Fruit fly (Drosophila melanogaster) whole organism, pupa: ENCODE measurements around the gene Alms1b.

Experiments used
- CG10348 ChIP-seq: fragments of 200-800 bp; sonication (Bioruptor generic); IDR thresholded peaks from 2 replicates; pipeline ENCODE4 v1.3.6; 2022; ENCODE audit warnings: missing biosample characterization, missing genetic modification characterization
- CG12605 ChIP-seq: fragments of 200-800 bp; sonication (Bioruptor generic); IDR thresholded peaks from 2 replicates; pipeline ENCODE4 v1.3.6; 2022; ENCODE audit warnings: missing biosample characterization, missing genetic modification characterization
- CG13204 ChIP-seq: fragments of 200-800 bp; sonication (Bioruptor generic); optimal IDR thresholded peaks from 2 replicates; lab custom pipeline; 2018; ENCODE audit warnings: missing biosample characterization, mild to moderate bottlenecking, missing genetic modification characterization, moderate library complexity
- CG14655 ChIP-seq: fragments of 200-800 bp; sonication (Bioruptor generic); optimal IDR thresholded peaks from 3 replicates; lab custom pipeline; 2017; ENCODE audit warnings: mild to moderate bottlenecking, missing biosample characterization, missing genetic modification reagents, missing genetic modification characterization
- CG15710 ChIP-seq: fragments of 200-800 bp; sonication (Bioruptor generic); optimal IDR thresholded peaks from 2 replicates; lab custom pipeline; 2018; ENCODE audit warnings: missing biosample characterization, mild to moderate bottlenecking, missing genetic modification characterization, moderate library complexity
- CG17806 ChIP-seq: fragments of 200-800 bp; sonication (Bioruptor generic); optimal IDR thresholded peaks from 2 replicates; lab custom pipeline; 2018; ENCODE audit warnings: missing biosample characterization, mild to moderate bottlenecking, missing genetic modification characterization, moderate library complexity
- CG32121 ChIP-seq: fragments of 200-800 bp; sonication (Bioruptor generic); IDR thresholded peaks from 2 replicates; pipeline ENCODE4 v1.3.6; 2022; ENCODE audit warnings: missing biosample characterization, missing genetic modification characterization
- CG34367 ChIP-seq: fragments of 200-800 bp; sonication (Bioruptor generic); optimal IDR thresholded peaks from 2 replicates; lab custom pipeline; 2018; ENCODE audit warnings: missing biosample characterization, mild to moderate bottlenecking, missing genetic modification characterization
- CG4496 ChIP-seq: fragments of 200-800 bp; sonication (Bioruptor generic); IDR thresholded peaks from 3 replicates; pipeline ENCODE4 v1.3.6; 2022; ENCODE audit warnings: missing biosample characterization, missing genetic modification characterization
- CG8159 ChIP-seq: fragments of 200-800 bp; sonication (Bioruptor generic); optimal IDR thresholded peaks from 3 replicates; lab custom pipeline; 2018; ENCODE audit warnings: missing biosample characterization, mild to moderate bottlenecking, missing genetic modification characterization, moderate library complexity
- CG8301 ChIP-seq: fragments of 200-800 bp; sonication (Bioruptor generic); optimal IDR thresholded peaks from 2 replicates; lab custom pipeline; 2018; ENCODE audit warnings: missing biosample characterization, mild to moderate bottlenecking, missing genetic modification characterization
- CG9948 ChIP-seq: fragments of 200-800 bp; sonication (Bioruptor generic); optimal IDR thresholded peaks from 2 replicates; lab custom pipeline; 2018; ENCODE audit warnings: missing biosample characterization, mild to moderate bottlenecking, missing genetic modification characterization, moderate library complexity
- D1 ChIP-seq: fragments of 200-800 bp; sonication (Bioruptor generic); optimal IDR thresholded peaks from 2 replicates; lab custom pipeline; 2018; ENCODE audit warnings: missing biosample characterization, mild to moderate bottlenecking, missing genetic modification characterization, moderate library complexity
- EcR ChIP-seq: fragments of 200-800 bp; sonication (Bioruptor generic); optimal IDR thresholded peaks from 3 replicates; lab custom pipeline; 2019; ENCODE audit warnings: missing biosample characterization, missing genetic modification characterization, mild to moderate bottlenecking, moderate library complexity, missing genetic modification reagents
- Ets98B ChIP-seq: fragments of 200-800 bp; sonication (Bioruptor generic); IDR thresholded peaks from 2 replicates; pipeline ENCODE4 v1.3.6; 2022; ENCODE audit warnings: missing biosample characterization, missing genetic modification characterization
- Pif1A ChIP-seq: fragments of 200-800 bp; sonication (Bioruptor generic); optimal IDR thresholded peaks from 3 replicates; lab custom pipeline; 2016; ENCODE audit warnings: missing biosample characterization, missing genetic modification characterization
- Pif1B ChIP-seq: fragments of 200-800 bp; sonication (Bioruptor generic); optimal IDR thresholded peaks from 3 replicates; lab custom pipeline; 2016; ENCODE audit warnings: missing biosample characterization, missing genetic modification characterization
- fd96Ca ChIP-seq: fragments of 200-800 bp; sonication (Bioruptor generic); IDR thresholded peaks from 3 replicates; pipeline ENCODE4 v1.3.6; 2022; ENCODE audit warnings: missing biosample characterization, missing genetic modification characterization
- gl ChIP-seq: fragments of 200-800 bp; sonication (Bioruptor generic); optimal IDR thresholded peaks from 2 replicates; lab custom pipeline; 2018; ENCODE audit warnings: missing biosample characterization, mild to moderate bottlenecking, missing genetic modification characterization
- rn ChIP-seq: fragments of 200-800 bp; sonication (Bioruptor generic); IDR thresholded peaks from 2 replicates; pipeline ENCODE4 v1.3.6; 2022; ENCODE audit warnings: missing biosample characterization, missing genetic modification characterization

Alms1b gene

dm6 chrX:4630836-4631235 is at the start of gene Alms1b:
TSS of gene Alms1b (minus strand) at chrX:4630936.
- TF ChIP-seq Pif1A (GFP tag; lab: Kevin White, UChicago) (no peak), D1 (no peak), gl (tag; lab: Kevin White, UChicago) (no peak), CG34367 (tag; lab: Kevin White, UChicago) (no peak), CG10348 (GFP tag; lab: Robert Waterston, UW) (no peak), Ets98B (GFP tag; lab: Robert Waterston, UW) (no peak), CG14655 (GFP tag; lab: Kevin White, UChicago) (no peak), CG8159 (tag; lab: Kevin White, UChicago) (no peak), rn (GFP tag; lab: Robert Waterston, UW) (no peak), CG8301 (tag; lab: Kevin White, UChicago) (no peak)

- TF ChIP-seq CG14655 (GFP tag; lab: Kevin White, UChicago) = peak; percentile 59
- TF ChIP-seq CG12605 (GFP tag; lab: Robert Waterston, UW) = no peak
- TF ChIP-seq CG17806 = peak; percentile 56
- TF ChIP-seq CG13204 (GFP tag; lab: Kevin White, UChicago) = no peak
- peak; percentile 75 for TF ChIP-seq CG4496 (GFP tag; lab: Robert Waterston, UW)
- TF ChIP-seq Ets98B (GFP tag; lab: Robert Waterston, UW) = peak; percentile 36
- no peak for TF ChIP-seq rn (GFP tag; lab: Robert Waterston, UW)
- no peak for TF ChIP-seq EcR (GFP tag; lab: Kevin White, UChicago)
- TF ChIP-seq Pif1A (GFP tag; lab: Kevin White, UChicago) = peak; percentile 64
- TF ChIP-seq CG32121 (GFP tag; lab: Robert Waterston, UW) = peak; percentile 60
- TF ChIP-seq CG9948 (tag; lab: Kevin White, UChicago) = peak; percentile 45
- peak; percentile 60 for TF ChIP-seq CG8159 (tag; lab: Kevin White, UChicago)
- TF ChIP-seq CG34367 (tag; lab: Kevin White, UChicago) = peak; percentile 51
- peak; percentile 51 for TF ChIP-seq Pif1B (GFP tag; lab: Kevin White, UChicago)
- TF ChIP-seq CG8301 (tag; lab: Kevin White, UChicago) = peak; percentile 55
- TF ChIP-seq CG15710 = peak; percentile 44
These were observed 49.2 kb upstream of the Alms1b start for dm6 chrX:4679813-4680381.

- TF ChIP-seq CG8301 (tag; lab: Kevin White, UChicago) (no peak), fd96Ca (GFP tag; lab: Robert Waterston, UW) (no peak), CG4496 (GFP tag; lab: Robert Waterston, UW) (peak; percentile 16; the same call in 1 of the 3 replicates)
These were observed 48.4 kb upstream of the Alms1b start, which contains the start of gene fzr for dm6 chrX:4678913-4679812. TSS of gene fzr (minus strand) at chrX:4679537.

- TF ChIP-seq EcR (GFP tag; lab: Kevin White, UChicago) (peak; percentile 91), Pif1A (GFP tag; lab: Kevin White, UChicago) (no peak), CG17806 (no peak)
These were observed 47.6 kb upstream of the Alms1b start for dm6 chrX:4678146-4678912.

dm6 chrX:4677427-4677826 is 46.7 kb upstream of the Alms1b start:
- no peak for TF ChIP-seq rn (GFP tag; lab: Robert Waterston, UW)
- TF ChIP-seq Ets98B (GFP tag; lab: Robert Waterston, UW) = 0 out of 2 replicates have a peak, but pooled peaks have one; percentile 13
- peak; percentile 1 for TF ChIP-seq Pif1B (GFP tag; lab: Kevin White, UChicago)
- peak; percentile 52; the same call in 1 of the 3 replicates for TF ChIP-seq CG4496 (GFP tag; lab: Robert Waterston, UW)
- TF ChIP-seq, all 21 proteins: peak for 3

dm6 chrX:4675054-4675453 is 44.3 kb upstream of the Alms1b start:
- no peak for TF ChIP-seq CG8159 (tag; lab: Kevin White, UChicago)
- TF ChIP-seq D1 = no peak
- no peak for TF ChIP-seq CG9948 (tag; lab: Kevin White, UChicago)
- no peak for TF ChIP-seq CG10348 (GFP tag; lab: Robert Waterston, UW)
- TF ChIP-seq CG4496 (GFP tag; lab: Robert Waterston, UW) = no peak
- no peak for TF ChIP-seq CG34367 (tag; lab: Kevin White, UChicago)
- no peak for TF ChIP-seq CG17806
- TF ChIP-seq Ets98B (GFP tag; lab: Robert Waterston, UW) = no peak
- no peak for TF ChIP-seq Pif1B (GFP tag; lab: Kevin White, UChicago)
- TF ChIP-seq CG15710 = no peak
- TF ChIP-seq Pif1A (GFP tag; lab: Kevin White, UChicago) = no peak
- TF ChIP-seq rn (GFP tag; lab: Robert Waterston, UW) = no peak
- TF ChIP-seq CG8301 (tag; lab: Kevin White, UChicago) = no peak
